Fruit fly (Drosophila melanogaster) whole organism, embryonic: ENCODE results near the gene FipoQ.

Experiments
- CG10147 ChIP-seq: fragments of 200-800 bp; sonication (Bioruptor generic); optimal IDR thresholded peaks from 2 replicates; lab custom pipeline; 2019; ENCODE audit warnings: missing biosample characterization, mild to moderate bottlenecking, missing genetic modification characterization, moderate library complexity
- CG10267 ChIP-seq: fragments of 200-800 bp; sonication (Bioruptor generic); optimal IDR thresholded peaks from 2 replicates; lab custom pipeline; 2018; ENCODE audit warnings: missing biosample characterization, mild to moderate bottlenecking, missing genetic modification characterization, moderate library complexity
- CG10274 ChIP-seq: fragments of 200-800 bp; sonication (Bioruptor generic); optimal IDR thresholded peaks from 3 replicates; lab custom pipeline; 2017; ENCODE audit warnings: missing biosample characterization, mild to moderate bottlenecking, missing genetic modification characterization
- CG10431 ChIP-seq: fragments of 200-800 bp; sonication (Bioruptor generic); optimal IDR thresholded peaks from 3 replicates; lab custom pipeline; 2018; ENCODE audit warnings: missing biosample characterization, mild to moderate bottlenecking, missing genetic modification characterization
- CG10654 ChIP-seq: fragments of 200-800 bp; sonication (Bioruptor generic); optimal IDR thresholded peaks from 2 replicates; lab custom pipeline; 2016; ENCODE audit warnings: missing biosample characterization, missing genetic modification characterization
- CG10979 ChIP-seq: fragments of 200-800 bp; sonication (Bioruptor generic); optimal IDR thresholded peaks from 2 replicates; lab custom pipeline; 2018; ENCODE audit warnings: missing biosample characterization, mild to moderate bottlenecking, missing genetic modification characterization, moderate library complexity
- CG11398 ChIP-seq: fragments of 200-800 bp; sonication (Bioruptor generic); optimal IDR thresholded peaks from 2 replicates; lab custom pipeline; 2016; ENCODE audit warnings: missing biosample characterization, missing genetic modification characterization
- CG11456 ChIP-seq: fragments of 200-800 bp; sonication (Bioruptor generic); IDR thresholded peaks from 3 replicates; pipeline ENCODE4 v1.3.6; 2022; ENCODE audit warnings: missing biosample characterization, missing genetic modification characterization
- CG12659 ChIP-seq: fragments of 200-800 bp; sonication (Bioruptor generic); optimal IDR thresholded peaks from 3 replicates; lab custom pipeline; 2017; ENCODE audit warnings: mild to moderate bottlenecking, missing biosample characterization, missing genetic modification reagents, missing genetic modification characterization
- CG12769 ChIP-seq: fragments of 200-800 bp; sonication (Bioruptor generic); optimal IDR thresholded peaks from 2 replicates; lab custom pipeline; 2019; ENCODE audit warnings: missing biosample characterization, mild to moderate bottlenecking, missing genetic modification characterization, moderate library complexity
- CG14667 ChIP-seq: fragments of 200-800 bp; sonication (Bioruptor generic); IDR thresholded peaks from 2 replicates; pipeline ENCODE4 v1.3.6; 2022; ENCODE audit warnings: missing biosample characterization, missing genetic modification characterization
- CG1603 ChIP-seq: fragments of 200-800 bp; sonication (Bioruptor generic); optimal IDR thresholded peaks from 2 replicates; lab custom pipeline; 2019; ENCODE audit warnings: missing biosample characterization, mild to moderate bottlenecking, missing genetic modification characterization, moderate library complexity
- CG1647 ChIP-seq: fragments of 200-800 bp; sonication (Bioruptor generic); optimal IDR thresholded peaks from 3 replicates; lab custom pipeline; 2016; ENCODE audit warnings: missing biosample characterization, missing genetic modification characterization
- CG17612 ChIP-seq: fragments of 200-800 bp; sonication (Bioruptor generic); IDR thresholded peaks from 2 replicates; pipeline ENCODE4 v1.3.6; 2022; ENCODE audit warnings: missing biosample characterization, missing genetic modification characterization
- CG17829 ChIP-seq: fragments of 200-800 bp; optimal IDR thresholded peaks from 2 replicates; lab custom pipeline; 2019; ENCODE audit warnings: missing biosample characterization, mild to moderate bottlenecking, missing genetic modification characterization, moderate library complexity
- CG18476 ChIP-seq: fragments of 200-800 bp; sonication (Bioruptor generic); optimal IDR thresholded peaks from 2 replicates; lab custom pipeline; 2016; ENCODE audit warnings: missing biosample characterization, mild to moderate bottlenecking, missing genetic modification characterization
- CG18619 ChIP-seq: fragments of 200-800 bp; sonication (Bioruptor generic); optimal IDR thresholded peaks from 3 replicates; lab custom pipeline; 2017; ENCODE audit warnings: missing biosample characterization, mild to moderate bottlenecking, missing genetic modification characterization
- CG3065 ChIP-seq: fragments of 200-800 bp; sonication (Bioruptor generic); optimal IDR thresholded peaks from 2 replicates; lab custom pipeline; 2016; ENCODE audit warnings: missing biosample characterization, missing genetic modification characterization
- CG34422 ChIP-seq: fragments of 200-800 bp; sonication (Bioruptor generic); IDR thresholded peaks from 3 replicates; pipeline ENCODE4 v1.3.6; 2022; ENCODE audit warnings: missing biosample characterization, missing genetic modification characterization
- CG4328 ChIP-seq: fragments of 200-800 bp; sonication (Bioruptor generic); optimal IDR thresholded peaks from 3 replicates; lab custom pipeline; 2017; ENCODE audit warnings: missing biosample characterization, missing genetic modification reagents, missing genetic modification characterization
- CG4404 ChIP-seq: fragments of 200-800 bp; sonication (Bioruptor generic); IDR thresholded peaks from 2 replicates; pipeline ENCODE4 v1.3.6; 2022; ENCODE audit warnings: missing biosample characterization, missing genetic modification characterization
- CG4424 ChIP-seq: fragments of 200-800 bp; sonication (Bioruptor generic); optimal IDR thresholded peaks from 3 replicates; lab custom pipeline; 2016; ENCODE audit warnings: missing biosample characterization, missing genetic modification characterization
- CG5245 ChIP-seq: fragments of 200-800 bp; sonication (Bioruptor generic); optimal IDR thresholded peaks from 3 replicates; lab custom pipeline; 2016; ENCODE audit warnings: missing biosample characterization, missing genetic modification characterization
- CG6254 ChIP-seq: fragments of 200-800 bp; sonication (Bioruptor generic); optimal IDR thresholded peaks from 3 replicates; lab custom pipeline; 2017; ENCODE audit warnings: mild to moderate bottlenecking, missing biosample characterization, missing genetic modification reagents, missing genetic modification characterization
- Camta ChIP-seq: fragments of 200-800 bp; sonication (Bioruptor generic); optimal IDR thresholded peaks from 2 replicates; lab custom pipeline; 2016; ENCODE audit warnings: missing biosample characterization, missing genetic modification characterization
- ERR ChIP-seq: fragments of 200-800 bp; sonication (Bioruptor generic); optimal IDR thresholded peaks from 2 replicates; lab custom pipeline; 2016; ENCODE audit warnings: missing biosample characterization, missing genetic modification characterization
- HLH3B ChIP-seq: fragments of 200-800 bp; sonication (Bioruptor generic); IDR thresholded peaks from 2 replicates; pipeline ENCODE4 v1.3.6; 2022; ENCODE audit warnings: missing biosample characterization, missing genetic modification characterization
- Hmx ChIP-seq: fragments of 200-800 bp; sonication (Bioruptor generic); optimal IDR thresholded peaks from 2 replicates; lab custom pipeline; 2016; ENCODE audit warnings: missing biosample characterization, missing genetic modification characterization
- Kr ChIP-seq: fragments of 200-800 bp; sonication (Bioruptor generic); optimal IDR thresholded peaks from 2 replicates; lab custom pipeline; 2017; ENCODE audit warnings: missing biosample characterization, mild to moderate bottlenecking, missing genetic modification characterization
- NC2β ChIP-seq: fragments of 200-800 bp; sonication (Bioruptor generic); optimal IDR thresholded peaks from 2 replicates; lab custom pipeline; 2016; ENCODE audit warnings: missing biosample characterization, missing genetic modification characterization
- Rfx ChIP-seq: fragments of 200-800 bp; sonication (Bioruptor generic); IDR thresholded peaks from 2 replicates; pipeline ENCODE4 v1.3.6; 2022; ENCODE audit warnings: missing biosample characterization, missing genetic modification characterization
- Rx ChIP-seq: fragments of 200-800 bp; sonication (Bioruptor generic); IDR thresholded peaks from 2 replicates; pipeline ENCODE4 v1.3.6; 2022; ENCODE audit warnings: missing biosample characterization, missing genetic modification characterization
- Sox100B ChIP-seq: fragments of 200-800 bp; sonication (Bioruptor generic); optimal IDR thresholded peaks from 3 replicates; lab custom pipeline; 2018; ENCODE audit warnings: missing biosample characterization, mild to moderate bottlenecking, missing genetic modification characterization
- Ssrp ChIP-seq: fragments of 200-800 bp; sonication (Bioruptor generic); optimal IDR thresholded peaks from 2 replicates; lab custom pipeline; 2018; ENCODE audit warnings: missing biosample characterization, mild to moderate bottlenecking, missing genetic modification characterization, moderate library complexity
- Trl ChIP-seq, 3 experiments: fragments of >200 bp in 2 of 3; fragments of 200-800 bp in 1 of 3; sonication (Bioruptor generic) in 1 of 3; optimal IDR thresholded peaks; 2 replicates in 1 of 3; 3 replicates in 2 of 3; lab custom pipeline; 2016 to 2017; ENCODE audit warnings: missing biosample characterization in 1 of 3, missing genetic modification characterization in 1 of 3
- cas ChIP-seq: fragments of 200-800 bp; sonication (Bioruptor generic); IDR thresholded peaks from 2 replicates; pipeline ENCODE4 v1.3.6; 2022; ENCODE audit warnings: missing biosample characterization, missing genetic modification characterization
- ci ChIP-seq: fragments of 200-800 bp; sonication (Bioruptor generic); IDR thresholded peaks from 3 replicates; pipeline ENCODE4 v1.3.6; 2022; ENCODE audit warnings: missing biosample characterization, missing genetic modification characterization
- dimm ChIP-seq: fragments of 200-800 bp; sonication (Bioruptor generic); IDR thresholded peaks from 2 replicates; pipeline ENCODE4 v1.3.6; 2022; ENCODE audit warnings: missing biosample characterization, missing genetic modification characterization
- exex ChIP-seq: fragments of 200-800 bp; sonication (Bioruptor generic); optimal IDR thresholded peaks from 4 replicates; lab custom pipeline; 2018; ENCODE audit warnings: missing biosample characterization, mild to moderate bottlenecking, missing genetic modification characterization, moderate library complexity
- gce ChIP-seq: fragments of 200-800 bp; sonication (Bioruptor generic); IDR thresholded peaks from 3 replicates; pipeline ENCODE4 v1.3.6; 2022; ENCODE audit warnings: missing biosample characterization, missing genetic modification characterization
- hth ChIP-seq: fragments of >200 bp; optimal IDR thresholded peaks from 2 replicates; lab custom pipeline; 2017; ENCODE audit warnings: inconsistent platforms
- kah ChIP-seq: fragments of 200-800 bp; sonication (Bioruptor generic); optimal IDR thresholded peaks from 2 replicates; lab custom pipeline; 2018; ENCODE audit warnings: missing biosample characterization, mild to moderate bottlenecking, missing genetic modification characterization
- kay ChIP-seq: fragments of 200-800 bp; sonication (Bioruptor generic); optimal IDR thresholded peaks from 2 replicates; lab custom pipeline; 2016; ENCODE audit warnings: missing biosample characterization, missing genetic modification characterization
- oc ChIP-seq: fragments of 200-800 bp; sonication (Bioruptor generic); optimal IDR thresholded peaks from 2 replicates; lab custom pipeline; 2018; ENCODE audit warnings: missing biosample characterization, mild to moderate bottlenecking, missing genetic modification characterization, moderate library complexity
- run ChIP-seq: fragments of 200-800 bp; sonication (Bioruptor generic); optimal IDR thresholded peaks from 3 replicates; lab custom pipeline; 2018; ENCODE audit warnings: missing biosample characterization, mild to moderate bottlenecking, missing genetic modification characterization
- shn ChIP-seq: fragments of 200-800 bp; sonication (Bioruptor generic); optimal IDR thresholded peaks from 3 replicates; lab custom pipeline; 2016; ENCODE audit warnings: missing biosample characterization, missing genetic modification characterization
- slbo ChIP-seq: fragments of 200-800 bp; sonication (Bioruptor generic); IDR thresholded peaks from 2 replicates; pipeline ENCODE4 v1.3.6; 2022; ENCODE audit warnings: missing biosample characterization, missing genetic modification characterization
- sr ChIP-seq: fragments of 200-800 bp; sonication (Bioruptor generic); IDR thresholded peaks from 3 replicates; pipeline ENCODE4 v1.3.6; 2022; ENCODE audit warnings: missing biosample characterization, missing genetic modification characterization
- sug ChIP-seq: fragments of 200-800 bp; optimal IDR thresholded peaks from 2 replicates; lab custom pipeline; 2019; ENCODE audit warnings: missing biosample characterization, mild to moderate bottlenecking, missing genetic modification characterization, moderate library complexity
- tap ChIP-seq: fragments of 200-800 bp; optimal IDR thresholded peaks from 3 replicates; lab custom pipeline; 2019; ENCODE audit warnings: missing biosample characterization, mild to moderate bottlenecking, missing genetic modification characterization, moderate library complexity
- tin ChIP-seq: fragments of 200-800 bp; sonication (Bioruptor generic); optimal IDR thresholded peaks from 3 replicates; lab custom pipeline; 2016; ENCODE audit warnings: missing biosample characterization, missing genetic modification characterization
- wor ChIP-seq: fragments of 200-800 bp; sonication (Bioruptor generic); IDR thresholded peaks from 2 replicates; pipeline ENCODE4 v1.3.6; 2022; ENCODE audit warnings: missing biosample characterization, missing genetic modification characterization

The FipoQ gene

dm6 chr3R:29522164-29522563, 27.6 kb downstream of the FipoQ start:
- TF ChIP-seq Sox100B (GFP tag; lab: Kevin White, UChicago) = peak; percentile 33
- TF ChIP-seq CG10979 = peak; percentile 84
- peak; percentile 75 for TF ChIP-seq CG10267 (tag; lab: Kevin White, UChicago)
- TF ChIP-seq CG11456 = no peak
- peak; percentile 22; the same call in 1 of the 2 replicates for TF ChIP-seq Rx (GFP tag; lab: Robert Waterston, UW)
- peak; percentile 13 for TF ChIP-seq Camta (GFP tag; lab: Kevin White, UChicago)
- TF ChIP-seq wor = no peak
- TF ChIP-seq run (tag; lab: Kevin White, UChicago) = no peak
- no peak for TF ChIP-seq Rfx
- TF ChIP-seq sug = no peak
- TF ChIP-seq shn (GFP tag; lab: Kevin White, UChicago) = no peak
- TF ChIP-seq exex = no peak
- no peak for TF ChIP-seq CG10431
- TF ChIP-seq CG1647 (GFP tag; lab: Kevin White, UChicago) = no peak
- TF ChIP-seq Hmx (GFP tag; lab: Kevin White, UChicago) = no peak
- no peak for TF ChIP-seq CG18619
- peak; percentile 80 for TF ChIP-seq CG17829 (tag; lab: Kevin White, UChicago)
- no peak for TF ChIP-seq CG10274 (GFP tag; lab: Kevin White, UChicago)
- no peak for TF ChIP-seq CG4328
- peak; percentile 56; the same call in 2 of the 3 replicates for TF ChIP-seq CG34422 (GFP tag; lab: Robert Waterston, UW)
- TF ChIP-seq ci (GFP tag; lab: Robert Waterston, UW) = peak; percentile 70; the same call in 2 of the 3 replicates
- no peak for TF ChIP-seq NC2β (GFP tag; lab: Kevin White, UChicago)
- TF ChIP-seq tin (GFP tag; lab: Kevin White, UChicago) = peak; percentile 47
- peak; percentile 32 for TF ChIP-seq CG6254 (GFP tag; lab: Kevin White, UChicago)
- no peak for TF ChIP-seq ERR (GFP tag; lab: Kevin White, UChicago)
- no peak for TF ChIP-seq CG12769 (tag; lab: Kevin White, UChicago)
- TF ChIP-seq kay (GFP tag; lab: Kevin White, UChicago) = no peak
- TF ChIP-seq CG17612 (GFP tag; lab: Robert Waterston, UW) = no peak
- no peak for TF ChIP-seq gce (GFP tag; lab: Robert Waterston, UW)
- no peak for TF ChIP-seq dimm (GFP tag; lab: Robert Waterston, UW)
- TF ChIP-seq hth = no peak
- TF ChIP-seq CG10654 = peak; percentile 44
- no peak for TF ChIP-seq CG3065 (GFP tag; lab: Kevin White, UChicago)
- peak; percentile 28; the same call in 1 of the 2 replicates for TF ChIP-seq HLH3B (GFP tag; lab: Robert Waterston, UW)
- TF ChIP-seq CG4424 = peak; percentile 64
- peak; percentile 60 for TF ChIP-seq CG5245 (GFP tag; lab: Kevin White, UChicago)
- TF ChIP-seq tap = peak; percentile 58
- TF ChIP-seq CG10147 (GFP tag; lab: Kevin White, UChicago) = no peak
- peak; percentile 54 for TF ChIP-seq CG4404 (GFP tag; lab: Robert Waterston, UW)
- TF ChIP-seq cas (GFP tag; lab: Robert Waterston, UW) = no peak
- TF ChIP-seq Ssrp (tag; lab: Kevin White, UChicago) = peak; percentile 54
- no peak for TF ChIP-seq CG11398 (GFP tag; lab: Kevin White, UChicago)
- TF ChIP-seq Kr (GFP tag; lab: Kevin White, UChicago) = no peak
- no peak for TF ChIP-seq sr (GFP tag; lab: Robert Waterston, UW)
- TF ChIP-seq CG12659 (GFP tag; lab: Kevin White, UChicago) = no peak
- peak; percentile 42; the same call in 1 of the 2 replicates for TF ChIP-seq CG14667 (GFP tag; lab: Robert Waterston, UW)
- peak; percentile 18; the same call in 1 of the 2 replicates for TF ChIP-seq slbo (GFP tag; lab: Robert Waterston, UW)
- peak; percentile 64 for TF ChIP-seq CG1603 (tag; lab: Kevin White, UChicago)
- peak; percentile 16 for TF ChIP-seq CG18476 (GFP tag; lab: Kevin White, UChicago)
- no peak for TF ChIP-seq kah (GFP tag; lab: Kevin White, UChicago)
- no peak for TF ChIP-seq oc
- no peak for TF ChIP-seq Trl (optimal IDR thresholded peaks at IDR 0.05; lab: Kevin White, UChicago)
- TF ChIP-seq Trl (GFP tag; optimal IDR thresholded peaks at IDR 0.05; lab: Kevin White, UChicago) = no peak
